Fruit fly (Drosophila melanogaster): ENCODE data around the gene Sps2.

- TF ChIP-seq kay (GFP tag; ENCODE audit: borderline replicate concordance) (no peak), ovo (GFP tag; optimal IDR thresholded peaks at IDR 0.05) (no peak), CG33017 (tag; optimal IDR thresholded peaks at IDR 0.05) (no peak), Mnt (GFP tag; optimal IDR thresholded peaks at IDR 0.05) (no peak), Clk (GFP tag; optimal IDR thresholded peaks at IDR 0.05) (no peak), bab1 (GFP tag; optimal IDR thresholded peaks at IDR 0.05) (no peak)
These were observed 20.1 kb downstream of the Sps2 start, which contains the start of the genes Cand1 and pim for dm6 chr2L:10362408-10363067.

Measured in whole organism, adult.